Fruit fly (Drosophila melanogaster): ENCODE measurements around the gene MICAL-like.

MICAL-like gene

DNA sequence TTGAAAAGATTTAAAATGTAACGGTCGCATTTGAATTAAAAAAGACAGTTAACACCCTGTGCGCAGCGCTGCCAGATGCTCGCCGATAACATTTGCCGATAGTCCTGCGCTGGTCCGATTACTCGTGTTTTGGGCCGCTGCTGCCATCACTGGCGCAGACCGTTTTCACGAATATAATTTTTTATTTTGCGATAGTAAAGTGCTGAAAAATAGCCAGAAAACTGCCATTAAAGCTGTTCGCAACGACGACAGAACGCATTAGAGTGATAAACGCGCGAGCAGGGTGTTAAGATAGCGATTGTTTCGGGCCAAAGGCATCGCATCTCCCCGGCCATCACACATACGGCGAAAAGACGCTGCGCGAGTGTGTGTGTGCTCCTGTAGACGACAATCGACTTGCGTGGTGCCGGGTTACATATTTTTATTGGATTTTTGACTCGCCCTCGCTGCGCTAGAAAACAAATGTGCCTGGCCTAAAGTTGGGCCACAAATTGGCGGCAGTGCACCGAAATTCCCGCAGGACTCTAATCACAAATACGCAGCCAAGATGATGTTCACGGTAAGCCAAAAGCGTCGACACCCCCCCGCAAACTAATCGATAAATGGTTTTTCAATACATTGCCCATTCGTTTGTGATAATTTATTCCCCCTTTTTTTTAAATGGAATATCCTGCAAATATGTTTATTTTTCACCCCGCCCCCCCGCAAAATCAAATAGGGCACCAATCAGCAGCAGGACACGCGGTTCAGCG is 21.8 kb upstream of the MICAL-like start, which contains the start of gene Srrm1:
Gene Srrm1, plus strand, starts transcription at position 116 of the 752 bp plus-strand sequence.
- TF ChIP-seq pan (optimal IDR thresholded peaks at IDR 0.05) = no peak
- TF ChIP-seq CG8478 (optimal IDR thresholded peaks at IDR 0.05) = no peak
- no peak for TF ChIP-seq usp (GFP tag; optimal IDR thresholded peaks at IDR 0.05)

DNA sequence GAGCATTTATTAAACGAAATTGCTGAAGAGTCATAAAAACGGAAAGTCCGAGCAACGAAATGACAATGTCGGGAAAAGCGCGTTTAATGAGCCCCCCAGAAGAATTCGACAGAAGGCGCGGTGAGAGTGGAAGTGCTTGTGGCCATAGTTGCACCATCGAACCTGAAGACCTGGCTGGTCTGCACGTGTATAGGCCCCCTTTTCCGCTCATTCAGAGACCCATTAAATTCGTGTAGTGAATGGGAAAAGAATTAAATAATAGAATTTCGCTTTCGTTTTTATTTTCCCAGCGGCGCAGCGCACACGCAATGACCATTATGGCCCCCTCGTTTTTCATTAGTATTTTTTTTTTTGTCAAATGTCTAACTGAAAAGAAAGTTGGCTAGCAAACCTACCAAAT is 18.2 kb upstream of the MICAL-like start:
- TF ChIP-seq psq (optimal IDR thresholded peaks at IDR 0.05) = no peak
- TF ChIP-seq EcR (GFP tag; optimal IDR thresholded peaks at IDR 0.05) = no peak
- TF ChIP-seq pan (optimal IDR thresholded peaks at IDR 0.05) = no peak
- TF ChIP-seq CG8478 (optimal IDR thresholded peaks at IDR 0.05) = no peak
- no peak for TF ChIP-seq usp (GFP tag; optimal IDR thresholded peaks at IDR 0.05)
- no peak for TF ChIP-seq Dll (optimal IDR thresholded peaks at IDR 0.05)

DNA sequence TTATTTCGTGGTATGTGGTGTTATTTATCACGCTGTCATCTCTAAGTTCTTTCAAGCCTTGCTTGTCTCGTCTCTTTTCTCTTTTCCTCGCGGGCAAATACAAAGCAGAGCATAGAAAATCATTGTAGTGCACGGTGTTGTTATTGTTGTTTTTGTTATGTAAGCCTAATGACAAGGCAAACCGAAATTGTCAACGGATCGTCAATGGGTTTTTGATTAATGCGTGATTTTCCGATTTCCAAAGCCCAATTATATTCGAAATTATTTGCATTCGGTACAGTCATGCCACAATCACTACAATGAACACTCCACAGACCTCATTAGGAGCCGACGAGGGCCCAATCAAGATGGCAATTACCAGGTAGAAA is 17.8 kb upstream of the MICAL-like start:
- TF ChIP-seq Dll (optimal IDR thresholded peaks at IDR 0.05) (no peak), EcR (GFP tag; optimal IDR thresholded peaks at IDR 0.05) (no peak), psq (optimal IDR thresholded peaks at IDR 0.05) (no peak), usp (GFP tag; optimal IDR thresholded peaks at IDR 0.05) (no peak), CG8478 (optimal IDR thresholded peaks at IDR 0.05) (no peak), pan (optimal IDR thresholded peaks at IDR 0.05) (no peak)

DNA sequence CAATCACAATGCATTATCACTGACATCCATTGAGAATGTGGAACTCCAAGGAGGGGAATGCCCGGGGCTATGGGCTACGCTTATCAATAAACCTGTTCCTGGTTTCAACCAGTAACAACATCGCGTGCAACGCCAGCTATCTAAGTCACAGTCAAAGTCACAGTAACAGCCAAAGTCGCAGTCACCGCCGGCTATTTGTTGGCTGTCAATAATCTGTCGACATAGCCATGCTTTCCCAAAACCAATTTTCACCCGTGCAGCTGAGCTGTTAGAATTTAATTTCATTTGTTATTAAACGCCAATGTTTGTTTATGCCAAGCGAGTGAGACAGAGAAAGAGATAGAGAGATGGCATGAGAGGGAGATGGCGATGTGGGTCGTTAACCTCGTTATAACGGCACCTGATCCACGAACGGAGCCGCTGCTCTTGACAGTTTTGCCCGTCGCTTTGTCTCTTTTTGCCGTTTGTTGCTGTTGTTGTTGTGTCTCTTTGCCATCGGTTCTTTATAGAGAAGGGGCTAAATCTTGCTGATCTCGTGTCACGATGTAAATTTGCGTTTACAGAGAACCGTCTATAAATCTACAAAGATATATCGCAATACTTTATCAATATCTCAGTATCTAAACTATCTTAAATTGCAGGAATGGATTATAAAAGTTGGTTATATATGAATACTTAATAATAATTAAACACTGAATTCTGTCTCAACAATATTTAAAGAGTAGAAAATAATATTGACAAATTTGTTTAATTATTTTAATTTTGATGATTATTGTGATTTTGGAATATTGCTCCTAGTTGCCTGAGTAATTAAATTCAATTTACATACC is 17.2 kb upstream of the MICAL-like start:
- TF ChIP-seq usp (GFP tag; optimal IDR thresholded peaks at IDR 0.05) = no peak
- no peak for TF ChIP-seq pan (optimal IDR thresholded peaks at IDR 0.05)

dm6 chr3L:13031326-13031725 is 16.2 kb upstream of the MICAL-like start:
- TF ChIP-seq usp (GFP tag; optimal IDR thresholded peaks at IDR 0.05) = no peak
- no peak for TF ChIP-seq Dll (optimal IDR thresholded peaks at IDR 0.05)
- no peak for TF ChIP-seq CG8478 (optimal IDR thresholded peaks at IDR 0.05)
- TF ChIP-seq pan (optimal IDR thresholded peaks at IDR 0.05) = no peak
- no peak for TF ChIP-seq EcR (GFP tag; optimal IDR thresholded peaks at IDR 0.05)
- TF ChIP-seq psq (optimal IDR thresholded peaks at IDR 0.05) = no peak

- TF ChIP-seq CG8478 (optimal IDR thresholded peaks at IDR 0.05) (no peak), usp (GFP tag; optimal IDR thresholded peaks at IDR 0.05) (no peak), psq (optimal IDR thresholded peaks at IDR 0.05) (no peak), EcR (GFP tag; optimal IDR thresholded peaks at IDR 0.05) (no peak), Dll (optimal IDR thresholded peaks at IDR 0.05) (no peak), pan (optimal IDR thresholded peaks at IDR 0.05) (no peak)
These were observed 15.0 kb upstream of the MICAL-like start for dm6 chr3L:13030055-13030634.

DNA sequence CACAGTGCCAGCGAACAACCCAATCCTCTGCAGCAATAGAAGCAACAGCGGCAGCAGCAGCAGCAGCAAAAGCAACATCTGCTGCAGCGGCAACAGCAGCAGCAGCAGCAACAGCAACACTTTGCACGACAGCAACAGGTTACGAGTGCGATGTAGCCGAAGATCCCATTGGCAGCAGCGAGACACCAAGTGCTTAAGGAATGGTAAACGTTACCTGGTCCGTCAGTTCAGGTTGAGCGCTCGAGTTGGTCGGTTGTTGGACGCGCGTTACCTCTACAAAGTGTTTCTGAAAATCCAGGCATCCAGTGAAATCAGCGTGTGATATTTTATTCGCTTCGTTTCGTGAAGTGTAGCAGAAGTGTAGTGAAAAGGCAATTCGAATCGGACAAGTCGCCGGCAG is 13.6 kb upstream of the MICAL-like start, which contains the start of gene CG17672:
Gene CG17672, plus strand, starts transcription at position 223 of the 400 bp plus-strand sequence.
- TF ChIP-seq usp (GFP tag; optimal IDR thresholded peaks at IDR 0.05) (no peak), pan (optimal IDR thresholded peaks at IDR 0.05) (no peak), EcR (GFP tag; optimal IDR thresholded peaks at IDR 0.05) (no peak)

DNA sequence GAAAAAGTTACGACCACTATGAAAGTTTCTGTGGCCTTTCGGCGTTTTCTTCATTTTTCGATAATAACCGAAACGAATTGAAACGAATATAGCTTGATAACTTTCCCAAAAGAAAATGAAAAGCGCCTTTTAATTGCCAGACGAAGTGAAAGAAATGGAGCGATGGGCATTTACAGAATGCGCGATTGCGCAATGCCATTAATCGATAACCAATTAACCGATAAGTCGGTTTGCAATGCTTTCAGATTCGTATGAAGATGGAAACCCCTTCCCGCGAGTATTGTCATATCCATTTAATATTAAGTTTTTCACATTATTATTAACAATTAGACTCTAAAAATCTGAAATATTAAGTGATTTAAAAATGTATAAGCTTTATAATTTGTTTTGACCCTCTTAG is 12.2 kb upstream of the MICAL-like start:
- TF ChIP-seq EcR (GFP tag; optimal IDR thresholded peaks at IDR 0.05) = no peak
- TF ChIP-seq psq (optimal IDR thresholded peaks at IDR 0.05) = no peak
- no peak for TF ChIP-seq CG8478 (optimal IDR thresholded peaks at IDR 0.05)
- TF ChIP-seq pan (optimal IDR thresholded peaks at IDR 0.05) = no peak
- no peak for TF ChIP-seq Dll (optimal IDR thresholded peaks at IDR 0.05)
- no peak for TF ChIP-seq usp (GFP tag; optimal IDR thresholded peaks at IDR 0.05)

DNA sequence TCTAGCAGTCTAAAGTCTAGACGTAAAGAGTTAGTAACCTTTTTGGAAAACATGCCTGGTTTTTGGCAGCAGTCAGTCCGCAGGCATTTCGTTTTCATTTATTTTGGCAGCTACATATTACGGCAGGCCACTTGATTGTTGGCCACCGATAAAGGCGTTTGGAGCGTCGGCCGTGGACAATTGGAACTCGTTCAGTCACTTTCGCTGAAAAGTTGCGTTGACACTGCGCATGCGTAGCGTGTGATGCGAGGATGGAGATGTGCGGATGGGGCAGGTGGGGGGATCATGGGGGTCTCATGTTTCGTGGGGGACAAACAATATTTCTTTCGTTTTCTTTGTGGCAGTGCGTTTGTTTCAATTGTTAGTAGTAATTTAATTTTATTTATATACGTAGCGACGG is 11.7 kb upstream of the MICAL-like start:
- TF ChIP-seq psq (optimal IDR thresholded peaks at IDR 0.05) = no peak

DNA sequence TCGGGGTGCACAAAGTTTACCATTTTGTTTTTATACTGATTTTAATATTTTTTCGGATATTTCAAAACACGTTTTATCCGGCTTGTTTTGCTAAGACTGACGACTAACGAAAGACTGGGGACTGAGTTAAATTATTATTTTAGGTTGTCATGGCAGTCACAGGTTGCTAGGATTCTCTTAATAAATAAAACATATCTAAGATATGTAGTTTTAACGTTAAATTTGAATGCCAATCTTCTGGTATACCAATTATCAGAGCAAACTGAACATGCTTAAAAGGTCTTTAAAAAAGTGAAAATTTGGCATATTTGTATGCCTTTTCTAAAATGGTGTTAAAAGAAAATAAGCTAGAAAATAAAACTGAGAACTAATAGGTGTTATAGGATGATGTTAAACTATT is 11.2 kb upstream of the MICAL-like start, which contains the start of gene Zmynd10:
Gene Zmynd10, minus strand, starts transcription at position 101 of the 400 bp plus-strand sequence.
- TF ChIP-seq EcR (GFP tag; optimal IDR thresholded peaks at IDR 0.05) (no peak), usp (GFP tag; optimal IDR thresholded peaks at IDR 0.05) (no peak)

dm6 chr3L:13022854-13023560 is 7.9 kb upstream of the MICAL-like start, which contains the start of gene RpS12:
Gene RpS12 (plus strand): TSS chr3L:13023352.
- no peak for TF ChIP-seq Dll (optimal IDR thresholded peaks at IDR 0.05)
- no peak for TF ChIP-seq pan (optimal IDR thresholded peaks at IDR 0.05)
- no peak for TF ChIP-seq CG8478 (optimal IDR thresholded peaks at IDR 0.05)
- no peak for TF ChIP-seq EcR (GFP tag; optimal IDR thresholded peaks at IDR 0.05)
- TF ChIP-seq psq (optimal IDR thresholded peaks at IDR 0.05) = no peak
- no peak for TF ChIP-seq usp (GFP tag; optimal IDR thresholded peaks at IDR 0.05)

All from whole organism.